Worm (Caenorhabditis elegans): ENCODE data around the gene W04D2.4.

DNA sequence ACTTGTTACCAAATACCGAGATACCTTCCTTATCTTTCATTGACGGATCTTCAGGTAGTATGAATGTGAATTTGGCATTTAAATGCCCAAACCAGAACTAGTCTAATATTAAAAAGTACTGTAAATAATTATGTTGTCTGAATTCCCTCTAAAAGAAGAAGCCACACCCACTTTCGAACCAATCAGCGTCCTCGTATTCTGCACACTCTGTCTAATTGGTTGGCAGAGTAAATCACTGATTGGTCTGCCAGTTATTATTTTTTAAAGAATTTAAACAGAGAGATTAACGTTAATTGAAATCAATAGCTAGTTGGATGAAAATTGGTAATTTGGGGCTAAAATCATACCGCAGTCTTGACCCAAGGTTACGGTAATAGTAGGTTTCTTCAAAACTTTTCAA is 8.2 kb upstream of the W04D2.4 start:
- TF ChIP-seq T22C8.4 (GFP tag; IDR thresholded peaks at IDR 0.05) (no peak), flt-1 (GFP tag; IDR thresholded peaks at IDR 0.05) (no peak), ref-1 (GFP tag; conservative IDR thresholded peaks at IDR 0.05) (no peak)
